Worm (Caenorhabditis elegans): ENCODE data around the gene W10G6.6.
A peak's percentile ranks its signal among the peaks of the same experiment; 100 is the strongest.

Gene W10G6.6

DNA sequence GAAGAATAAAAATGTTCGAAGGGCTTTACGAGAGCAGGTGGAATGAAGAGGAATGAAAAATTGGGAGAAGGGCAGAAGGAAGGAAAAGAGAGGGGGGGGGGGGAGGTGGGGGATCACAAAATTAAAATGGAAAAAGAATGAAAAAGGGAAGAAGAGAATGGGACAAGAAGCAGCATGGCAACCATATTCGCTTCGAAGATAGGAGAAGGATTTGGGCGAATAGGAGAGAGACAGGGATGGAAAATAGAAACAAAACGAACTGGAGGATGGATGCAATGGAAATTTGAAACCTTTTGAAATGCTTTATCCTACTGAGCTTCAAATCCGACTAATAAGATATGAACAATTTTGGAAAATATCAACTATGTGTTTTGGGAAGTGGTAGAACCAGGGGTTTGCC is at the start of gene W10G6.6:
TSS of gene W10G6.6 (minus strand) at position 101 of the 400 bp plus-strand sequence.
- TF ChIP-seq ztf-29 (GFP tag; IDR thresholded peaks at IDR 0.05) (no peak), med-1 (GFP tag; optimal IDR thresholded peaks at IDR 0.05; ENCODE audit: insufficient read depth) (no peak)

DNA sequence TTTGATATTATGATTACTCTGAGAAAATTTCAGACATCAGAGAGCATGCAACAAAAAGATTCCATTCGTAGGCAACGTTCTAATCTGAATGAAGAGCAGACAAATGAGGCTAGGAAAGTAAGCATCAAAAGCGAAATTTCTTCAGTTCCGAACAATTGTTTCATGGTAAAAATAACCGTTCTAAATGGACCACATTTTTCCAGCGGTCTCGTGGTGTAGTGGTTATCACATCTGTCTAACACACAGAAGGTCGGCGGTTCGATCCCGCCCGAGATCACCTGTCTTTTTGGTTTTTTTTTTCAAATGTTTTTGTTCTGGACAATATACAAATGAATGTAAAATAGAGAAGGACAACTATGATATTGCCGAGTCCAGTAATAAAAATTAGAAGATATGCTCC is 49.3 kb upstream of the W10G6.6 start, which contains the start of gene twk-21:
TSS of gene twk-21 (plus strand) at position 34 of the 400 bp plus-strand sequence.
- TF ChIP-seq flt-1 (GFP tag; IDR thresholded peaks at IDR 0.05) (no peak), klf-2 (GFP tag; conservative IDR thresholded peaks at IDR 0.05) (no peak), cog-1 (tag; optimal IDR thresholded peaks at IDR 0.05) (no peak), ztf-29 (GFP tag; IDR thresholded peaks at IDR 0.05) (no peak), T22C8.4 (GFP tag; IDR thresholded peaks at IDR 0.05) (no peak), med-1 (GFP tag; optimal IDR thresholded peaks at IDR 0.05; ENCODE audit: insufficient read depth) (no peak), ztf-23 (GFP tag; IDR thresholded peaks at IDR 0.05) (no peak), tab-1 (GFP tag; IDR thresholded peaks at IDR 0.05) (no peak)

DNA sequence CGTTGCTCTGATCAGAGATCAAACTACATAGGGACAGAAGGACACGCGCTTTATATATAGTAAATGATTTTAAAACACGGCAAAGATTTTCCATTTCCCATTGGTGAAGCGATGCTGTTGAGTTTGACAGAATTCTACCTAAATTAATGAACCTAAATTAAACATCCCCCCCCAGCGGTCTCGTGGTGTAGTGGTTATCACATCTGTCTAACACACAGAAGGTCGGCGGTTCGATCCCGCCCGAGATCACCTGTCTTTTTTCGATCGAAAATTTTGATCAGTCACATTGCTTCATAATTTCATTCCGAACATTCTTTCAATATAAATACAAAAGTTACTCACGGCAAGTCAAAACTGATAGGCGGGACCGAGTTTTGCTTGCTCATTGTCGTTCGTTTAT is 48.6 kb upstream of the W10G6.6 start:
- TF ChIP-seq flt-1 (GFP tag; IDR thresholded peaks at IDR 0.05) (peak; percentile 38; the same call in 1 of the 2 replicates), T22C8.4 (GFP tag; IDR thresholded peaks at IDR 0.05) (0 out of 2 replicates have a peak, but pooled peaks have one; percentile 30)

DNA sequence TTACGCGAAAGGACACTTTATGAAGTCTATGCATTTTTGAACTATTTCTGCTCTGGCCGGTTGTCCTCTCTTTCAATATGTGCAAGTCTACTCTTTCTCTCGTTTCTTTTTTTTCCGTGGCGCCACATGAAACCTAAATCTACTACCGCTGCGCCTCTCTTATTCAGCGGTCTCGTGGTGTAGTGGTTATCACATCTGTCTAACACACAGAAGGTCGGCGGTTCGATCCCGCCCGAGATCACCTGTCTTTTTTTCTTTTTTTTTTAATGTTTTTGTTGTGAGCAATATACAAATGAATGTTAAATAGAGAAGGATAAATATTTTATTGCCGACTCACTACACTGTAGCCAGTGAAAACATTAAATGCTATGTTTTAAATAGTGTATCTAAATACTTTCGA is 47.6 kb upstream of the W10G6.6 start:
- TF ChIP-seq klf-2 (GFP tag; conservative IDR thresholded peaks at IDR 0.05) (peak; percentile 45; the same call in 1 of the 2 replicates), med-1 (GFP tag; optimal IDR thresholded peaks at IDR 0.05; ENCODE audit: insufficient read depth) (no peak), ref-1 (GFP tag; conservative IDR thresholded peaks at IDR 0.05) (no peak), cog-1 (tag; optimal IDR thresholded peaks at IDR 0.05) (peak; percentile 6), ztf-23 (GFP tag; IDR thresholded peaks at IDR 0.05) (peak; percentile 83), T22C8.4 (GFP tag; IDR thresholded peaks at IDR 0.05) (peak; percentile 57), flt-1 (GFP tag; IDR thresholded peaks at IDR 0.05) (0 out of 2 replicates have a peak, but pooled peaks have one; percentile 19), ztf-29 (GFP tag; IDR thresholded peaks at IDR 0.05) (no peak), tab-1 (GFP tag; IDR thresholded peaks at IDR 0.05) (0 out of 2 replicates have a peak, but pooled peaks have one; percentile 24)

DNA sequence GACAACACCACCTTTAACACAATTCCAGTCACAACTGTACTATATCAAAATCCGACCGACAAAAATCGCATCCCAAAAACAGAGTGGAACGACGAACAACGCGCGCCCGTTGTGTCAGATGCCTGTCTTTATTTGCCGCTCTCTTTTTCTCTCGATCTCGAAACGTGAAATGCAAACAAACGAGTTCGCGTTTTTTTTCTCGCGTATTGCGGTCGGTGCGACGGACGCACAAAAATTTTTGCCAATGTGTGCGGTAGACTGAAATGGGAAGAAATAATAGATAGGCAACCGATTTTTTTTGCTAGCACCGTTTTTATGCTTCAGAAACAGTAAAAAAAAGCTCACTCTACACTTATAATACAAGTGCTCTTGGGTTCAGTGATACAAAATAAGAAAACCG is 46.5 kb upstream of the W10G6.6 start:
- no peak for TF ChIP-seq klf-2 (GFP tag; conservative IDR thresholded peaks at IDR 0.05)
- TF ChIP-seq ztf-29 (GFP tag; IDR thresholded peaks at IDR 0.05), result no peak
- no peak for TF ChIP-seq flt-1 (GFP tag; IDR thresholded peaks at IDR 0.05)
- no peak for TF ChIP-seq ztf-23 (GFP tag; IDR thresholded peaks at IDR 0.05)
- TF ChIP-seq tab-1 (GFP tag; IDR thresholded peaks at IDR 0.05), result no peak
- TF ChIP-seq med-1 (GFP tag; optimal IDR thresholded peaks at IDR 0.05; ENCODE audit: insufficient read depth), result no peak
- TF ChIP-seq T22C8.4 (GFP tag; IDR thresholded peaks at IDR 0.05), result no peak
- TF ChIP-seq ref-1 (GFP tag; conservative IDR thresholded peaks at IDR 0.05), result no peak
- no peak for TF ChIP-seq cog-1 (tag; optimal IDR thresholded peaks at IDR 0.05)

DNA sequence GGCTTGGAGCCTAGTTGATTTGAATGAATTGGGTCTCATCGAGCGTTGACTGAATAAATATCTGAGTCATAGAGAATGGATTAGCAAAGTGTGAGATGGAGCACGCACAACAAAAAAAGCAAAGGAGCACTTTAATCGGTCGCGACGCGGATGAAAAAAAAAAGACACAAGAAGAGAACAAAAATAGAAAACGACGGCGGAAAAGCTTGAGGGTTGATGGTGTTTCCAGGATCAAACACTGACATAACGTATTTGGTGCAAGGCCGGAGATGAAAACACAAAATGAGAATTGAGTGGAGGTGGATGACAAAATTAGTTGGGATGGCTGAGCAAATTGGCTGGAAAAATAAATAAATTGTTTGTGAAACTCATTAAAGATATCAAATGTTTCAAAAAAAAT is 42.4 kb upstream of the W10G6.6 start, which contains the start of gene F52E10.4:
TSS of gene F52E10.4 (minus strand) at position 101 of the 400 bp plus-strand sequence.
- TF ChIP-seq klf-2 (GFP tag; conservative IDR thresholded peaks at IDR 0.05), result no peak

DNA sequence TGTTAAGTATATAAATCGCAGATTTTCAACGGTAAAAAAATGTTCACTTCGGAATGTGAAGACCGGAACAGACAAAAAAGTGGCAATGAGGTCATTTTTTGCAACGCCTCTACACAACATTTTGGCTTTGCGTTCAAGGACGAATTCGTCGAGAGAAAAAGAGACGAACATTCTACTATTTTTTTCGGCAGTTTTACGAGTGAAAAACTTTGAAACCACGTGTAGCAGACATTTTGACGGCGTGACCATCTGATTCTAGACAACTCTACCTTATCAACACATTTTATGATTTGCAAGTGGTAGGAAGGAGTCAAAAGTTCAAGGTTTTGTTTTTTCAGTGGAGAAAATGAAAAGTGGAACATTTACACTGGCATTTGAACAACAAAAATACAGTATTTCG is 40.0 kb upstream of the W10G6.6 start:
- TF ChIP-seq flt-1 (GFP tag; IDR thresholded peaks at IDR 0.05) (no peak), ztf-29 (GFP tag; IDR thresholded peaks at IDR 0.05) (no peak), T22C8.4 (GFP tag; IDR thresholded peaks at IDR 0.05) (no peak), ref-1 (GFP tag; conservative IDR thresholded peaks at IDR 0.05) (no peak), med-1 (GFP tag; optimal IDR thresholded peaks at IDR 0.05; ENCODE audit: insufficient read depth) (no peak), cog-1 (tag; optimal IDR thresholded peaks at IDR 0.05) (no peak), tab-1 (GFP tag; IDR thresholded peaks at IDR 0.05) (no peak), ztf-23 (GFP tag; IDR thresholded peaks at IDR 0.05) (no peak), klf-2 (GFP tag; conservative IDR thresholded peaks at IDR 0.05) (no peak)

DNA sequence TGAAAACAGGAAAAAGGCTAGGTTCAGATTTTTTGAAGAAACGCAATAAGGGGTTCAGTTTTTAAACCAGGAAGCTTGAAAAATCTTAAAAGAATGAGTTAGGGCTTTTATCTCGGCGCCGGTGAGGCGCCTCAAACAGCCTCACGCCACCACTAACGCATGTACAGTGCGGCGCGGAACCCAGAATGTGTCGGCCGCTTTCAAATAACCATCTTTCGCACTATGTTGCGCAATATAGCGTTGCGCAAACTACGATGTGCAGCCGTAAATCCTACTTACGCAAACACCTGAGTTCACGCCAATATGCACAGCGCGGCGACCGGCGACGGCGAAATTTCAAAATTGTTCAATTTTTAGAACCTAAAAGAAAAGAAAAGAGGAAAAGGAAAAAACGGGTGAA is 39.1 kb upstream of the W10G6.6 start:
- no peak for TF ChIP-seq med-1 (GFP tag; optimal IDR thresholded peaks at IDR 0.05; ENCODE audit: insufficient read depth)
- TF ChIP-seq cog-1 (tag; optimal IDR thresholded peaks at IDR 0.05), result no peak
- no peak for TF ChIP-seq flt-1 (GFP tag; IDR thresholded peaks at IDR 0.05)
- TF ChIP-seq T22C8.4 (GFP tag; IDR thresholded peaks at IDR 0.05), result no peak

DNA sequence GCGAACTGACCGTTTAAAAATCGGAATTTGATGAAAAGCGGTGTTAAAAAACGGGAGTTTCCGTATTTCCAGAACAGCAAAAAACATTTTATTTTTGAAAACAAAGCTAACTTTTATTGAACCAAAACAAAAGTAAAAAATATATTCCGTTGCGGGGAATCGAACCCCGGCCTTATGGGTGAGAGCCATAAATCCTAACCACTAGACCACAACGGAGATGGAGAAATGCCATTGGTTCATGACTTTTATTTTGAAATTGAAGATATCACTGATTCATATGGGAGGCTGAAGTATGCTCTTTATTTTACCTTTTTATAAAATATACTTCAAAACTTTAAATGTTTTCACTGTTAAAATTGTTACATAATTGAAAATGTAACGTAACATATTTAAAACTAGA is 34.6 kb upstream of the W10G6.6 start:
- TF ChIP-seq ref-1 (GFP tag; conservative IDR thresholded peaks at IDR 0.05), result no peak
- TF ChIP-seq ztf-29 (GFP tag; IDR thresholded peaks at IDR 0.05), result no peak
- no peak for TF ChIP-seq tab-1 (GFP tag; IDR thresholded peaks at IDR 0.05)
- TF ChIP-seq ztf-23 (GFP tag; IDR thresholded peaks at IDR 0.05), result no peak
- TF ChIP-seq cog-1 (tag; optimal IDR thresholded peaks at IDR 0.05), result no peak
- no peak for TF ChIP-seq klf-2 (GFP tag; conservative IDR thresholded peaks at IDR 0.05)
- no peak for TF ChIP-seq med-1 (GFP tag; optimal IDR thresholded peaks at IDR 0.05; ENCODE audit: insufficient read depth)
- no peak for TF ChIP-seq T22C8.4 (GFP tag; IDR thresholded peaks at IDR 0.05)
- TF ChIP-seq flt-1 (GFP tag; IDR thresholded peaks at IDR 0.05), result no peak

DNA sequence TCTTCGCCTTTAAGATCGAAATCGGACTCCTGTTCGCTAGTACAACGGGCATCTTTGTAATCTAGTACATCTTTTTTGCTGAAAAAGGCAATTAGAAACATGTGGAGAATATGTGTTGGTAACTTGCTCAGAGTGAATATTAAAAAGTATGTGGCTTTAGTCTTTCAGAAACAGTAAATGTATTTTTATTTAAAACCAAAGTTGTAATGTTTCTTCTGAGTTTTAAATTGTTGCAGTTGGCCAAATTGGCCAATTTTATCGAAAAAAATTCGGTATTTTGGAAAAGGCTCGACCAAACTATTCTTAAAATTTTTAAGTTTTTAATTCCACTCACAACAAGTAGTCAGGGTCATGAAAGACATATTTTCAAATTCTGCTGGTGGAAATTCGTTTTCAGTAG is 32.5 kb upstream of the W10G6.6 start, which contains the start of gene F52E10.2:
TSS of gene F52E10.2 (minus strand) at position 101 of the 400 bp plus-strand sequence.
- no peak for TF ChIP-seq ref-1 (GFP tag; conservative IDR thresholded peaks at IDR 0.05)
- no peak for TF ChIP-seq tab-1 (GFP tag; IDR thresholded peaks at IDR 0.05)
- TF ChIP-seq med-1 (GFP tag; optimal IDR thresholded peaks at IDR 0.05; ENCODE audit: insufficient read depth), result no peak
- no peak for TF ChIP-seq ztf-29 (GFP tag; IDR thresholded peaks at IDR 0.05)
- TF ChIP-seq cog-1 (tag; optimal IDR thresholded peaks at IDR 0.05), result no peak
- TF ChIP-seq klf-2 (GFP tag; conservative IDR thresholded peaks at IDR 0.05), result no peak
- no peak for TF ChIP-seq ztf-23 (GFP tag; IDR thresholded peaks at IDR 0.05)
- no peak for TF ChIP-seq T22C8.4 (GFP tag; IDR thresholded peaks at IDR 0.05)
- TF ChIP-seq flt-1 (GFP tag; IDR thresholded peaks at IDR 0.05), result no peak
